Fruit fly (Drosophila melanogaster) whole organism, embryonic: ENCODE data around the gene bnl.
A peak's percentile ranks its signal among the peaks of the same experiment; 100 is the strongest.

ENCODE experiments used
- Bteb2 ChIP-seq: fragments of 200-800 bp; sonication (Bioruptor generic); optimal IDR thresholded peaks from 2 replicates; lab custom pipeline; 2016; ENCODE audit warnings: missing biosample characterization, missing genetic modification characterization
- CG10654 ChIP-seq: fragments of 200-800 bp; sonication (Bioruptor generic); optimal IDR thresholded peaks from 2 replicates; lab custom pipeline; 2016; ENCODE audit warnings: missing biosample characterization, missing genetic modification characterization
- CG12071 ChIP-seq: fragments of 200-800 bp; sonication (Bioruptor generic); optimal IDR thresholded peaks from 3 replicates; lab custom pipeline; 2018; ENCODE audit warnings: missing biosample characterization, mild to moderate bottlenecking, missing genetic modification characterization
- CG12104 ChIP-seq: fragments of 200-800 bp; sonication (Bioruptor generic); optimal IDR thresholded peaks from 3 replicates; lab custom pipeline; 2016; ENCODE audit warnings: missing biosample characterization, missing genetic modification characterization
- CG12236 ChIP-seq: fragments of 200-800 bp; sonication (Bioruptor generic); optimal IDR thresholded peaks from 2 replicates; lab custom pipeline; 2016; ENCODE audit warnings: missing biosample characterization, missing genetic modification characterization
- CG13296 ChIP-seq: fragments of 200-800 bp; sonication (Bioruptor generic); optimal IDR thresholded peaks from 3 replicates; lab custom pipeline; 2018; ENCODE audit warnings: missing biosample characterization, mild to moderate bottlenecking, missing genetic modification characterization
- CG15514 ChIP-seq: fragments of 200-800 bp; sonication (Bioruptor generic); optimal IDR thresholded peaks from 3 replicates; lab custom pipeline; 2017; ENCODE audit warnings: missing biosample characterization, missing genetic modification characterization, mild to moderate bottlenecking, moderate library complexity, missing genetic modification reagents
- CG15696 ChIP-seq: fragments of 200-800 bp; sonication (Bioruptor generic); optimal IDR thresholded peaks from 2 replicates; lab custom pipeline; 2019; ENCODE audit warnings: missing biosample characterization, mild to moderate bottlenecking, missing genetic modification characterization, moderate library complexity
- CG17359 ChIP-seq: fragments of 200-800 bp; sonication (Bioruptor generic); optimal IDR thresholded peaks from 3 replicates; lab custom pipeline; 2018; ENCODE audit warnings: missing biosample characterization, mild to moderate bottlenecking, missing genetic modification characterization, moderate library complexity
- CG18599 ChIP-seq: fragments of 200-800 bp; sonication (Bioruptor generic); optimal IDR thresholded peaks from 3 replicates; lab custom pipeline; 2017; ENCODE audit warnings: missing biosample characterization, missing genetic modification characterization, mild to moderate bottlenecking, moderate library complexity, missing genetic modification reagents
- CG31365 ChIP-seq: fragments of 200-800 bp; sonication (Bioruptor generic); optimal IDR thresholded peaks from 2 replicates; lab custom pipeline; 2018; ENCODE audit warnings: missing biosample characterization, mild to moderate bottlenecking, missing genetic modification characterization
- CG31441 ChIP-seq: fragments of 200-800 bp; sonication (Bioruptor generic); IDR thresholded peaks from 2 replicates; pipeline ENCODE4 v1.3.6; 2022; ENCODE audit warnings: missing biosample characterization, missing genetic modification characterization
- CG3726 ChIP-seq: fragments of 200-800 bp; sonication (Bioruptor generic); IDR thresholded peaks from 3 replicates; pipeline ENCODE4, ENCODE4 v1.3.6; 2022; ENCODE audit warnings: missing biosample characterization, missing genetic modification characterization
- CG4360 ChIP-seq: fragments of 200-800 bp; sonication (Bioruptor generic); IDR thresholded peaks from 2 replicates; pipeline ENCODE4 v1.3.6; 2022; ENCODE audit warnings: missing biosample characterization, missing genetic modification characterization
- CG5245 ChIP-seq: fragments of 200-800 bp; sonication (Bioruptor generic); optimal IDR thresholded peaks from 3 replicates; lab custom pipeline; 2016; ENCODE audit warnings: missing biosample characterization, missing genetic modification characterization
- CG6791 ChIP-seq: fragments of 200-800 bp; sonication (Bioruptor generic); IDR thresholded peaks from 3 replicates; pipeline ENCODE4 v1.3.6; 2022; ENCODE audit warnings: missing biosample characterization, missing genetic modification characterization; ENCODE audit not compliant: partially characterized antibody
- CG9932 ChIP-seq: fragments of 200-800 bp; sonication (Bioruptor generic); IDR thresholded peaks from 2 replicates; pipeline ENCODE4 v1.3.6; 2022; ENCODE audit warnings: missing biosample characterization, missing genetic modification characterization
- Chrac-16 ChIP-seq: fragments of 200-800 bp; sonication (Bioruptor generic); optimal IDR thresholded peaks from 3 replicates; lab custom pipeline; 2016; ENCODE audit warnings: missing biosample characterization, missing genetic modification characterization
- CrebB ChIP-seq: fragments of 200-800 bp; sonication (Bioruptor generic); optimal IDR thresholded peaks from 3 replicates; lab custom pipeline; 2018; ENCODE audit warnings: missing biosample characterization, mild to moderate bottlenecking, missing genetic modification characterization
- D ChIP-seq, 2 experiments: fragments of 200-800 bp in 1 of 2; fragments of >200 bp in 1 of 2; sonication (Bioruptor generic) in 1 of 2; optimal IDR thresholded peaks; 2 replicates in 1 of 2; 3 replicates in 1 of 2; lab custom pipeline; 2017; ENCODE audit warnings: mild to moderate bottlenecking in 1 of 2, missing biosample characterization in 1 of 2, missing genetic modification characterization in 1 of 2, missing genetic modification reagents in 1 of 2
- Dbx ChIP-seq: fragments of 200-800 bp; sonication (Bioruptor generic); IDR thresholded peaks from 3 replicates; pipeline ENCODE4 v1.3.6; 2022; ENCODE audit warnings: missing biosample characterization, missing genetic modification characterization
- Dfd ChIP-seq, 2 experiments: fragments of >200 bp; optimal IDR thresholded peaks; 2 replicates each; lab custom pipeline; 2017; ENCODE audit warnings: missing biosample characterization in 2 of 2, missing genetic modification characterization in 2 of 2
- Ets65A ChIP-seq: fragments of 200-800 bp; sonication (Bioruptor generic); peaks from one replicate; lab custom pipeline; 2016; ENCODE audit warnings: missing biosample characterization, missing genetic modification characterization
- Gsc ChIP-seq: fragments of 200-800 bp; sonication (Bioruptor generic); IDR thresholded peaks from 2 replicates; pipeline ENCODE4 v1.3.6; 2022; ENCODE audit warnings: missing biosample characterization, missing genetic modification characterization
- Hr3 ChIP-seq: fragments of 200-800 bp; sonication (Bioruptor generic); optimal IDR thresholded peaks from 3 replicates; lab custom pipeline; 2016; ENCODE audit warnings: missing biosample characterization, missing genetic modification characterization
- Neu2 ChIP-seq: fragments of 200-800 bp; sonication (Bioruptor generic); optimal IDR thresholded peaks from 3 replicates; lab custom pipeline; 2016; ENCODE audit warnings: missing biosample characterization, missing genetic modification characterization, borderline replicate concordance
- Optix ChIP-seq: fragments of 200-800 bp; sonication (Bioruptor generic); IDR thresholded peaks from 3 replicates; pipeline ENCODE4 v1.3.6; 2022; ENCODE audit warnings: missing biosample characterization, missing genetic modification characterization
- Sox100B ChIP-seq: fragments of 200-800 bp; sonication (Bioruptor generic); optimal IDR thresholded peaks from 3 replicates; lab custom pipeline; 2018; ENCODE audit warnings: missing biosample characterization, mild to moderate bottlenecking, missing genetic modification characterization
- YL-1 ChIP-seq: fragments of 200-800 bp; sonication (Bioruptor generic); optimal IDR thresholded peaks from 3 replicates; lab custom pipeline; 2017; ENCODE audit warnings: missing biosample characterization, mild to moderate bottlenecking, missing genetic modification characterization
- aop ChIP-seq: fragments of 200-800 bp; sonication (Bioruptor generic); IDR thresholded peaks from 2 replicates; pipeline ENCODE4 v1.3.6; 2022; ENCODE audit warnings: missing biosample characterization, missing genetic modification characterization
- bigmax ChIP-seq: fragments of 200-800 bp; sonication (Bioruptor generic); optimal IDR thresholded peaks from 2 replicates; lab custom pipeline; 2018; ENCODE audit warnings: missing biosample characterization, mild to moderate bottlenecking, missing genetic modification characterization
- cad ChIP-seq: fragments of >200 bp; optimal IDR thresholded peaks from 2 replicates; lab custom pipeline; 2017; ENCODE audit warnings: missing biosample characterization, missing genetic modification characterization
- cg ChIP-seq: fragments of 200-800 bp; sonication (Bioruptor generic); optimal IDR thresholded peaks from 3 replicates; lab custom pipeline; 2019; ENCODE audit warnings: missing biosample characterization, mild to moderate bottlenecking, missing genetic modification characterization, moderate library complexity
- chif ChIP-seq, 2 experiments: fragments of 200-800 bp; sonication (Bioruptor generic); optimal IDR thresholded peaks; 3 replicates each; lab custom pipeline; 2016; ENCODE audit warnings: missing biosample characterization in 2 of 2, missing genetic modification characterization in 2 of 2
- crol ChIP-seq: fragments of 200-800 bp; sonication (Bioruptor generic); IDR thresholded peaks from 2 replicates; pipeline ENCODE4 v1.3.6; 2022; ENCODE audit warnings: missing biosample characterization, missing genetic modification characterization
- da ChIP-seq: fragments of 200-800 bp; sonication (Bioruptor generic); optimal IDR thresholded peaks from 2 replicates; lab custom pipeline; 2016; ENCODE audit warnings: missing biosample characterization, missing genetic modification characterization
- dimm ChIP-seq: fragments of 200-800 bp; sonication (Bioruptor generic); IDR thresholded peaks from 2 replicates; pipeline ENCODE4 v1.3.6; 2022; ENCODE audit warnings: missing biosample characterization, missing genetic modification characterization
- esg ChIP-seq: fragments of 200-800 bp; sonication (Bioruptor generic); conservative IDR thresholded peaks from 2 replicates; pipeline ENCODE4 v1.3.6; 2022; ENCODE audit warnings: missing biosample characterization, missing genetic modification characterization
- ftz-f1 ChIP-seq: fragments of 200-800 bp; sonication (Bioruptor generic); optimal IDR thresholded peaks from 2 replicates; lab custom pipeline; 2016; ENCODE audit warnings: missing biosample characterization, missing genetic modification characterization
- jumu ChIP-seq: fragments of 200-800 bp; sonication (Bioruptor generic); optimal IDR thresholded peaks from 3 replicates; lab custom pipeline; 2016; ENCODE audit warnings: missing biosample characterization, missing genetic modification characterization
- maf-S ChIP-seq: fragments of 200-800 bp; sonication (Bioruptor generic); optimal IDR thresholded peaks from 2 replicates; lab custom pipeline; 2016; ENCODE audit warnings: missing biosample characterization, missing genetic modification characterization
- mam ChIP-seq: fragments of 200-800 bp; sonication (Bioruptor generic); optimal IDR thresholded peaks from 3 replicates; lab custom pipeline; 2016; ENCODE audit warnings: missing biosample characterization, missing genetic modification characterization
- pan ChIP-seq, 4 experiments: fragments of >200 bp in 3 of 4; fragments of 200-800 bp in 1 of 4; sonication (Bioruptor generic) in 1 of 4; optimal IDR thresholded peaks in 3 of 4; IDR thresholded peaks in 1 of 4; 2 replicates each; pipeline versions ENCODE4 v1.3.6 to Lab custom; 2017 to 2022; ENCODE audit warnings: missing biosample characterization in 2 of 4, missing genetic modification characterization in 2 of 4, mixed read lengths in 1 of 4
- pho ChIP-seq: fragments of 200-800 bp; sonication (Bioruptor generic); optimal IDR thresholded peaks from 2 replicates; lab custom pipeline; 2016; ENCODE audit warnings: missing biosample characterization, missing genetic modification characterization
- pita ChIP-seq: fragments of 200-800 bp; sonication (Bioruptor generic); optimal IDR thresholded peaks from 2 replicates; lab custom pipeline; 2017; ENCODE audit warnings: missing biosample characterization, mild to moderate bottlenecking, missing genetic modification characterization
- pzg ChIP-seq: fragments of 200-800 bp; sonication (Bioruptor generic); optimal IDR thresholded peaks from 3 replicates; lab custom pipeline; 2018; ENCODE audit warnings: missing biosample characterization, mild to moderate bottlenecking, missing genetic modification characterization, moderate library complexity
- sisA ChIP-seq: fragments of 200-800 bp; sonication (Bioruptor generic); IDR thresholded peaks from 2 replicates; pipeline ENCODE4 v1.3.6; 2022; ENCODE audit warnings: missing biosample characterization, missing genetic modification characterization
- tup ChIP-seq: fragments of 200-800 bp; sonication (Bioruptor generic); optimal IDR thresholded peaks from 2 replicates; lab custom pipeline; 2016; ENCODE audit warnings: missing biosample characterization, mild to moderate bottlenecking, missing genetic modification characterization, moderate library complexity

Gene bnl

DNA sequence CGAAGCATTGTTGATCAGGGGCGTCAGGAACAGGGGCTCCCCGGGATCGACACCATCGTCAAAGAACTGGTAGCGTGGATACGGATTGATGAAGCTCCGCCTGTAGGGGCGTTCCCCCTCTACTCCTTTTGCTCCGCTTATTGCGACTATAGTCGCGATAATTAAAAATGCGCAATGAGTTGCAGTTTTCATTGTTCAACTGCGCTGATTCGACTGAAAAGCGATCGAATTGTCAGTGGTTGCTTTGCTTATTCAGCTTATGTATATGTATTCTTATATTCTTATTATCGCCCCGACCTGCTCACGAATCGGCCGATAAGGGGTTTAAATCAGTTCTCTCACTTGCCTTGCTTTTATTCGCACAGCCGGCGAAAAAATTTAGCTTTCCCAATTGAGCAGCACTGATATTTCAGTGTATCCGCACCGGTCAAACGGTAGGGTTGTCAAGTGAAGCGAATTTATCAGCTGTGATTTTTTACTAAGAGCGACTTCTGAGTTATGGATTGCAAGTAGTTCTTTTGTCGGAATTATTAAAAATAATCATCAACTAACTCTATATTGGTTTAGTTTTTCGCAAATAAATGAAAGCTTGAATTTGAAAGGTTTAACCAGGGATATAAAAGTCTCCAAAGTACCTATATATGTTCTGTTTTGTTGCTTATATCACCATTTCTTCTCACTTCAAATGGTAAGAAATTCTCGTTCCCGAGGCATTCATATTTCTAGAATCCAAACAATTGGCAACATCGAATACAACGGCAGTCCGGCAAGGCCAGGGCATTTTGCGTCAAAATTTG is 27.6 kb upstream of the bnl start, which contains the start of the genes CG4572 and CG4686 (continued):
- TF ChIP-seq chif (GFP tag; optimal IDR thresholded peaks at IDR 0.05; lab: Kevin White, UChicago) (peak; percentile 60 to 62), bigmax (GFP tag; lab: Kevin White, UChicago) (no peak), CG18599 (GFP tag; lab: Kevin White, UChicago) (peak; percentile 78), CG17359 (tag; lab: Kevin White, UChicago) (peak; percentile 58), CG12236 (peak; percentile 34), Dbx (GFP tag; lab: Robert Waterston, UW) (peak; percentile 62; the same call in 2 of the 3 replicates), dimm (GFP tag; lab: Robert Waterston, UW) (no peak), ftz-f1 (no peak), YL-1 (GFP tag; lab: Kevin White, UChicago) (peak; percentile 60), CG12071 (GFP tag; lab: Kevin White, UChicago) (peak; percentile 51), da (GFP tag; lab: Kevin White, UChicago) (no peak), sisA (GFP tag; lab: Robert Waterston, UW) (peak; percentile 61), Neu2 (GFP tag; lab: Kevin White, UChicago) (no peak), cg (no peak), CG5245 (GFP tag; lab: Kevin White, UChicago) (peak; percentile 36), CG31441 (GFP tag; lab: Robert Waterston, UW) (peak; percentile 92), Gsc (GFP tag; lab: Robert Waterston, UW) (0 out of 2 replicates have a peak, but pooled peaks have one; percentile 17), CG3726 (GFP tag; lab: Robert Waterston, UW) (no peak; the same call in 2 of the 3 replicates), CG6791 (no peak), Bteb2 (GFP tag; lab: Kevin White, UChicago) (peak; percentile 67), CG15696 (tag; lab: Kevin White, UChicago) (peak; percentile 87), jumu (GFP tag; lab: Kevin White, UChicago) (peak; percentile 65), Hr3 (GFP tag; lab: Kevin White, UChicago) (peak; percentile 72), pho (GFP tag; lab: Kevin White, UChicago) (peak; percentile 90), CG12104 (GFP tag; lab: Kevin White, UChicago) (peak; percentile 67), CG13296 (GFP tag; lab: Kevin White, UChicago) (peak; percentile 63), maf-S (GFP tag; lab: Kevin White, UChicago) (peak; percentile 81), CG9932 (peak; percentile 71), CG31365 (tag; lab: Kevin White, UChicago) (no peak), CrebB (tag; lab: Kevin White, UChicago) (peak; percentile 40), D (optimal IDR thresholded peaks at IDR 0.05; lab: Kevin White, UChicago) (no peak), D (GFP tag; optimal IDR thresholded peaks at IDR 0.05; lab: Kevin White, UChicago) (peak; percentile 54), crol (no peak), Ets65A (GFP tag; lab: Kevin White, UChicago) (peak; percentile 99), tup (GFP tag; lab: Kevin White, UChicago) (peak; percentile 36), Dfd (GFP tag; optimal IDR thresholded peaks at IDR 0.05; lab: Kevin White, UChicago) (no peak), CG15514 (GFP tag; lab: Kevin White, UChicago) (peak; percentile 91), pan (optimal IDR thresholded peaks at IDR 0.05; lab: Kevin White, UChicago) (no peak), pan (GFP tag; optimal IDR thresholded peaks at IDR 0.05 in 1 of 2, IDR thresholded peaks at IDR 0.05 in 1 of 2) (peak in 1 of 2 experiments; percentile 74), aop (GFP tag; lab: Robert Waterston, UW) (no peak), mam (peak; percentile 80), Optix (no peak), CG10654 (GFP tag; lab: Kevin White, UChicago) (peak; percentile 75), cad (GFP tag; lab: Kevin White, UChicago) (no peak), pzg (GFP tag; lab: Kevin White, UChicago) (peak; percentile 46), esg (GFP tag; lab: Robert Waterston, UW) (peak; percentile 35; the same call in 1 of the 2 replicates), pita (GFP tag; lab: Kevin White, UChicago) (no peak), Sox100B (GFP tag; lab: Kevin White, UChicago) (no peak), Chrac-16 (GFP tag; lab: Kevin White, UChicago) (peak; percentile 64), CG4360 (no peak)
